Worm (Caenorhabditis elegans): ENCODE data around the gene olrn-1.

DNA sequence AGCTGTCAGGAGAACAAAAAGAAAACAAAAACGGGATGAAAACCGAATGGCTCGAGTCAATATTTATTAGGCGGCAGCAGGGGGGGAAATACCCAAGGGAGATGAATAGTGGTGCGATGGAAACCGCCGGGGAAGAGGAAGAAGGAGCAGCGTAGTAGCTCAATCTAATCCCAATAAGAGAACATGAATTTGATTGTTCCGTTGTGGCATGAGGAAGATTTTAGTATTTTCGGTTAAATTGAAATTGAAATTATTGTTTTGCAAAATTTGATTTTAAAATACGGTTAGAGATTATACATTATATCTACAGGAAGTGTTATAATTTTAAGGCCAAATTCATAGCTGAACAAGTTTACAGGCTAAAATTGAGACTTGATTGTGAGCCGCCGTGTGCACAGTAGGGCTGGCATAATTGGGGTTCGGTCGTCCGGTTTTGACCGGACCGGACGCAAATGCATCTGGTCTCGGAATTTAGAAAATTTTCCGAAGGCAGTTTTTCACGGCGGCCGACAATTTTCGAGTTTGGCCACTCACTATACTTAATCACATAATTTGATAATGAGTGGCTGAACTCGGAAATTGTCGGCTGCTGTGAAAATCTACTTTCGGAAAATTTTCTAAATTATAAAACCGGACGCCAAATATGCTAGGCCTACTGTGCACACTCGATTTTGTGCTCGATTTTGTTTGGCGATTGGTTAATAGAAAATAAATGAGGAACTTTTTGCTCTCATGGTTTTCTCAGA is 14.7 kb downstream of the olrn-1 start:
- TF ChIP-seq nhr-12 (tag; optimal IDR thresholded peaks at IDR 0.05): no peak
- TF ChIP-seq nhr-11 (tag; optimal IDR thresholded peaks at IDR 0.05): no peak
- no peak for TF ChIP-seq mbf-1 (tag; optimal IDR thresholded peaks at IDR 0.05)
- no peak for TF ChIP-seq R02D3.7 (tag; optimal IDR thresholded peaks at IDR 0.05)
- TF ChIP-seq snpc-4 (tag; optimal IDR thresholded peaks at IDR 0.05): peak; percentile 2
- TF ChIP-seq unc-55 (GFP tag; optimal IDR thresholded peaks at IDR 0.05): no peak
- no peak for TF ChIP-seq ztf-11 (tag; optimal IDR thresholded peaks at IDR 0.05)
- TF ChIP-seq lin-13 (GFP tag; optimal IDR thresholded peaks at IDR 0.05): no peak
- TF ChIP-seq ceh-82 (tag; optimal IDR thresholded peaks at IDR 0.05): no peak
